Worm (Caenorhabditis elegans): Measurements from ENCODE around the gene srw-130.

DNA sequence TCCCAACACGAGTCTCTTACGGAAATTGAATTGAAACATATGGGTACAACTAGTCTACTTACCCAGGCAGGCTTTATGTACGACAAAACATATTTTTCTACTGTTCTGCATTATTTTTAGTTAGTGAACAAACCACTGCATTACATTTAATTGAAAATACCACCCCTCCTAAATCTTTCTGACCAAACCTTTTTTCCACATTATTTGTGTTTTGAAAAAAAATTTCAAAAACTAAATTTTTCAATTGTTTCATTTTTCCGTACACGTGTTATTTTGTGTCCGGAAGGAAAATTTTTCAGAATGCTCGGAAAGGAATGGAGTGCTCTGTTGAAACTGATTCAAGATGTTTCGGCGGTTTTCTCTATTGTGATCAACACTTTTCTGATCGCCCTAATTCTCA is 36.3 kb downstream of the srw-130 start, which contains the start of gene str-226:
- no peak for TF ChIP-seq ama-1 (optimal IDR thresholded peaks at IDR 0.05)
- no peak for TF ChIP-seq ets-7 (tag; optimal IDR thresholded peaks at IDR 0.05)
- TF ChIP-seq scrt-1 (GFP tag; IDR thresholded peaks at IDR 0.05): no peak
- TF ChIP-seq tra-4 (tag; optimal IDR thresholded peaks at IDR 0.05): no peak
- no peak for TF ChIP-seq B0310.2 (tag; optimal IDR thresholded peaks at IDR 0.05)
- TF ChIP-seq F13C5.2 (tag; optimal IDR thresholded peaks at IDR 0.05): no peak
- no peak for TF ChIP-seq sea-1 (GFP tag; conservative IDR thresholded peaks at IDR 0.05)
